Fruit fly (Drosophila melanogaster) whole organism, pupa: ENCODE results near the gene CG15765.

ENCODE experiments used
- CG14655 ChIP-seq: fragments of 200-800 bp; sonication (Bioruptor generic); optimal IDR thresholded peaks from 3 replicates; lab custom pipeline; 2017; ENCODE audit warnings: mild to moderate bottlenecking, missing biosample characterization, missing genetic modification reagents, missing genetic modification characterization
- CG32121 ChIP-seq: fragments of 200-800 bp; sonication (Bioruptor generic); IDR thresholded peaks from 2 replicates; pipeline ENCODE4 v1.3.6; 2022; ENCODE audit warnings: missing biosample characterization, missing genetic modification characterization
- CG4496 ChIP-seq: fragments of 200-800 bp; sonication (Bioruptor generic); IDR thresholded peaks from 3 replicates; pipeline ENCODE4 v1.3.6; 2022; ENCODE audit warnings: missing biosample characterization, missing genetic modification characterization
- CG8159 ChIP-seq: fragments of 200-800 bp; sonication (Bioruptor generic); optimal IDR thresholded peaks from 3 replicates; lab custom pipeline; 2018; ENCODE audit warnings: missing biosample characterization, mild to moderate bottlenecking, missing genetic modification characterization, moderate library complexity
- CG8301 ChIP-seq: fragments of 200-800 bp; sonication (Bioruptor generic); optimal IDR thresholded peaks from 2 replicates; lab custom pipeline; 2018; ENCODE audit warnings: missing biosample characterization, mild to moderate bottlenecking, missing genetic modification characterization
- D1 ChIP-seq: fragments of 200-800 bp; sonication (Bioruptor generic); optimal IDR thresholded peaks from 2 replicates; lab custom pipeline; 2018; ENCODE audit warnings: missing biosample characterization, mild to moderate bottlenecking, missing genetic modification characterization, moderate library complexity
- Pif1A ChIP-seq: fragments of 200-800 bp; sonication (Bioruptor generic); optimal IDR thresholded peaks from 3 replicates; lab custom pipeline; 2016; ENCODE audit warnings: missing biosample characterization, missing genetic modification characterization
- fd96Ca ChIP-seq: fragments of 200-800 bp; sonication (Bioruptor generic); IDR thresholded peaks from 3 replicates; pipeline ENCODE4 v1.3.6; 2022; ENCODE audit warnings: missing biosample characterization, missing genetic modification characterization
- gl ChIP-seq: fragments of 200-800 bp; sonication (Bioruptor generic); optimal IDR thresholded peaks from 2 replicates; lab custom pipeline; 2018; ENCODE audit warnings: missing biosample characterization, mild to moderate bottlenecking, missing genetic modification characterization
- rn ChIP-seq: fragments of 200-800 bp; sonication (Bioruptor generic); IDR thresholded peaks from 2 replicates; pipeline ENCODE4 v1.3.6; 2022; ENCODE audit warnings: missing biosample characterization, missing genetic modification characterization

- TF ChIP-seq CG32121 = no peak
- TF ChIP-seq CG8301 (tag; lab: Kevin White, UChicago) = no peak
- no peak for TF ChIP-seq fd96Ca
- TF ChIP-seq CG8159 (tag; lab: Kevin White, UChicago) = no peak
- TF ChIP-seq gl (tag; lab: Kevin White, UChicago) = no peak
- TF ChIP-seq CG4496 (GFP tag; lab: Robert Waterston, UW) = no peak
- TF ChIP-seq D1 (tag; lab: Kevin White, UChicago) = no peak
- TF ChIP-seq rn (GFP tag; lab: Robert Waterston, UW) = no peak
- no peak for TF ChIP-seq Pif1A (GFP tag; lab: Kevin White, UChicago)
- no peak for TF ChIP-seq CG14655 (GFP tag; lab: Kevin White, UChicago)
These were observed 29.2 kb upstream of the CG15765 start, which contains the start of gene CG15767 for dm6 chrX:5789187-5789586.
